Worm (Caenorhabditis elegans) whole organism, young adult: ENCODE results near the gene idpp-2.

Experiments
- Y67H2A.10 ChIP-seq: fragments of 200-800 bp; sonication (Bioruptor generic); conservative IDR thresholded peaks from 2 replicates; pipeline ENCODE4 v1.3.6; 2022; ENCODE audit warnings: missing genetic modification reagents, missing genetic modification characterization, missing compliant biosample characterization
- chd-7 ChIP-seq: sonication (generic microtip); optimal IDR thresholded peaks from 2 replicates; lab custom pipeline; 2016; ENCODE audit warnings: mild to moderate bottlenecking, missing genetic modification characterization, moderate library complexity, missing compliant biosample characterization

DNA sequence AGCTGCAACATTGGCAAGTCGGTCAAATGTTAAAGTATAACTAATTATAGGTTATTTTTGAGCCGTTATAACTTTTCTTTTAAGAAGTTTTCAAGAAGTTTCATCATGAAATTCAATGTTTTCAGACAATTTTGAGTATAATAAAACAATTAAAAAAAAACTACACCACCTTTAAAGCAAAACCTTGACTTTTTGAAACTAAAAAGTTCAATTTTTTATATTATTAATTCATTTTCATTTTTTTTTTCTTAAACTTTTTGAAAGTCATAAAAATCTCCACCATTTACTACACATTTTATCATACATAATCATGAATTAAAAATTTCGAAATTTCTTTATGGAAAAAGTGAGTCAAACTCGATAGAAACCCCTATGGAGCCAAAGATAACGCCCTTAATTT, 43.6 kb downstream of the idpp-2 start, which contains the start of gene B0348.2:
- TF ChIP-seq Y67H2A.10 (no peak), chd-7 (tag; lab: Kevin White, UChicago) (no peak)
